Worm (Caenorhabditis elegans): ENCODE results near the gene F53A9.1.

- TF ChIP-seq ztf-4 (tag; optimal IDR thresholded peaks at IDR 0.05) (no peak), lin-39 (tag; optimal IDR thresholded peaks at IDR 0.05) (no peak), nhr-12 (tag; optimal IDR thresholded peaks at IDR 0.05) (no peak), ama-1 (optimal IDR thresholded peaks at IDR 0.05) (no peak), unc-130 (tag; optimal IDR thresholded peaks at IDR 0.05) (no peak), pag-3 (tag; optimal IDR thresholded peaks at IDR 0.05; ENCODE audit: borderline replicate concordance, insufficient read depth) (no peak), efl-1 (optimal IDR thresholded peaks at IDR 0.05) (no peak), efl-1 (GFP tag; optimal IDR thresholded peaks at IDR 0.05 in 1 of 2) (no peak)
Observed at ce11 chrX:8662452-8662851, 48.9 kb upstream of the F53A9.1 start.
